Fruit fly (Drosophila melanogaster): ENCODE measurements around the gene AdamTS-A.

Gene AdamTS-A

DNA sequence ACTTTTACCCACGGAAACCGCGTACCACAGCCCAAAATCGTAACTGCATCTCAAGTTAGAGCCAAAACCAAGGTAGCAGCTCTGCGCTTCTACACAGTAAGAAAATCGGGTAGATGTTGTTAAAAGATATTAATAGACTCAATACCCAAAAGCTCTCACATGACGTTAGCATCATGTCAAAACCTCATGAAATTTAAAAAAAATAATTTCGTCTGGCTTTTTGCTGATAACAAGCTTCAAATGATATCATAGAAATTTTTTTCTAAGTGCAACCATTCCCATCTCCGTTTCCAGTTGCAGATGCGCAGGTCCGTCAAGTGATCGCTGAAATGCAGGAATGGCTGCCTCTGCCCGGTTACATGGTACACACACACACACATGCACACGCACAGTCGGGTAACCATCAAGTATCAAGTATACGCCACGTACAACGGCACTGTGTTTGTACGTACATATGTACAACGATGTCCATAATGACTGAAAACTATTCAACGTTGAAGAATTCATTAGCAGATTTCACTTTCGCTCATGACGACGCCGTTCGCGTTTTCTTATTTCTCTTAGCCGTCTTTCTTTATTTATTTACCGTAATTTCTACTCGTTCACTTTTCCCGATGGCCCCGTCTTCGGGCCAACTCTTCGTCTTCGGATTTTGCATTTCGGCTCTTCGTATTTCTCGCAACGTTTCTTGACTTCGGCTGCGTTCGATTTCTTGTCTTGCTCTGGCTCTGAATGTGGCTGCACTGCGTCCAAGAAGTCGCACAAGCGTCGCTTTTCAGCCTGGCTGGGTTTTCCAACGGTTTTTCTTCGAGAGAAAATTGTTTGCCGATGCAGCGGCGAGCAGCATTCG, 50.1 kb downstream of the AdamTS-A start (continued):
- TF ChIP-seq HLHmδ (GFP tag; optimal IDR thresholded peaks at IDR 0.05), result no peak
- TF ChIP-seq fd96Cb (tag; optimal IDR thresholded peaks at IDR 0.05), result peak; percentile 44
- TF ChIP-seq fd64A (GFP tag; optimal IDR thresholded peaks at IDR 0.05), result no peak
- TF ChIP-seq CG12769 (tag; optimal IDR thresholded peaks at IDR 0.05), result no peak
- TF ChIP-seq insv (GFP tag; optimal IDR thresholded peaks at IDR 0.05), result no peak
- no peak for TF ChIP-seq seq (GFP tag; IDR thresholded peaks at IDR 0.05)
- TF ChIP-seq Vsx1 (GFP tag; optimal IDR thresholded peaks at IDR 0.05), result no peak
- TF ChIP-seq sens (GFP tag), result peak; percentile 87
- TF ChIP-seq bowl (GFP tag; IDR thresholded peaks at IDR 0.05), result no peak
- TF ChIP-seq btn (GFP tag; optimal IDR thresholded peaks at IDR 0.05), result no peak
- TF ChIP-seq en (GFP tag; optimal IDR thresholded peaks at IDR 0.05), result no peak
- no peak for TF ChIP-seq CG32772 (GFP tag; IDR thresholded peaks at IDR 0.05)
- TF ChIP-seq Hr3 (GFP tag; optimal IDR thresholded peaks at IDR 0.05), result no peak
- TF ChIP-seq CG10565 (GFP tag; optimal IDR thresholded peaks at IDR 0.05), result no peak
- no peak for TF ChIP-seq CG10321 (GFP tag; IDR thresholded peaks at IDR 0.05)
- TF ChIP-seq CG10267 (tag; optimal IDR thresholded peaks at IDR 0.05), result no peak
- TF ChIP-seq Gug (GFP tag; IDR thresholded peaks at IDR 0.05), result no peak
- TF ChIP-seq rib (GFP tag; IDR thresholded peaks at IDR 0.05), result no peak
- TF ChIP-seq unc-4 (GFP tag; IDR thresholded peaks at IDR 0.05; ENCODE audit: partially characterized antibody), result no peak
- TF ChIP-seq grn (GFP tag; optimal IDR thresholded peaks at IDR 0.05), result no peak
- TF ChIP-seq mirr (GFP tag; optimal IDR thresholded peaks at IDR 0.05), result no peak
- TF ChIP-seq Pdp1 (GFP tag; optimal IDR thresholded peaks at IDR 0.05), result no peak
- TF ChIP-seq B-H2 (GFP tag; optimal IDR thresholded peaks at IDR 0.05), result no peak
- no peak for TF ChIP-seq ind (GFP tag; optimal IDR thresholded peaks at IDR 0.05)
- TF ChIP-seq sim (GFP tag; IDR thresholded peaks at IDR 0.05), result 0 out of 2 replicates have a peak, but pooled peaks have one; percentile 23
- TF ChIP-seq CG2120 (GFP tag; optimal IDR thresholded peaks at IDR 0.05), result no peak
- TF ChIP-seq Deaf1 (tag; optimal IDR thresholded peaks at IDR 0.05), result peak; percentile 91
- TF ChIP-seq CG7745 (tag; optimal IDR thresholded peaks at IDR 0.05), result no peak
- no peak for TF ChIP-seq CG10654 (GFP tag; optimal IDR thresholded peaks at IDR 0.05)
- TF ChIP-seq CG11696 (GFP tag; IDR thresholded peaks at IDR 0.05), result no peak
- TF ChIP-seq pum (GFP tag; optimal IDR thresholded peaks at IDR 0.05), result no peak
- no peak for TF ChIP-seq CG6765 (GFP tag; optimal IDR thresholded peaks at IDR 0.05)
- no peak for TF ChIP-seq Scr (GFP tag; IDR thresholded peaks at IDR 0.05; ENCODE audit: partially characterized antibody)
- TF ChIP-seq CG12942 (GFP tag; optimal IDR thresholded peaks at IDR 0.05), result no peak
- TF ChIP-seq CG30403 (GFP tag; optimal IDR thresholded peaks at IDR 0.05), result no peak
- no peak for TF ChIP-seq dimm (GFP tag; IDR thresholded peaks at IDR 0.05)
- no peak for TF ChIP-seq CG9215 (GFP tag; IDR thresholded peaks at IDR 0.05)
- TF ChIP-seq CG7839 (tag; optimal IDR thresholded peaks at IDR 0.05), result peak; percentile 14
- TF ChIP-seq CG4360 (GFP tag; IDR thresholded peaks at IDR 0.05), result no peak
- TF ChIP-seq esg (GFP tag; conservative IDR thresholded peaks at IDR 0.05), result no peak
- no peak for TF ChIP-seq nau (GFP tag; optimal IDR thresholded peaks at IDR 0.05)
- TF ChIP-seq Kr (GFP tag; optimal IDR thresholded peaks at IDR 0.05), result no peak
- no peak for TF ChIP-seq zen (tag; optimal IDR thresholded peaks at IDR 0.05)
- no peak for TF ChIP-seq CG8089 (GFP tag; optimal IDR thresholded peaks at IDR 0.05)
- no peak for TF ChIP-seq CG16815 (GFP tag; optimal IDR thresholded peaks at IDR 0.05)
- TF ChIP-seq CG17912 (GFP tag; optimal IDR thresholded peaks at IDR 0.05), result no peak
- TF ChIP-seq Adf1 (GFP tag; IDR thresholded peaks at IDR 0.05), result no peak
- TF ChIP-seq Side (GFP tag; optimal IDR thresholded peaks at IDR 0.05), result no peak
- TF ChIP-seq H2.0 (GFP tag; IDR thresholded peaks at IDR 0.05), result no peak
- no peak for TF ChIP-seq CG14667 (GFP tag; IDR thresholded peaks at IDR 0.05)
- no peak for TF ChIP-seq Med (GFP tag)

Data from whole organism, embryonic.